Worm (Caenorhabditis elegans) whole organism, L4/young adult: Measurements from ENCODE around the gene tag-325.
"Not testable (repeated sequence)": the region's sequence is repeated elsewhere in the genome, so short reads cannot be mapped to it uniquely, and the experiment has no call there.

Experiments
- W03F9.2 ChIP-seq: fragments of 150-350 bp; optimal IDR thresholded peaks from 2 replicates; lab custom pipeline; 2014; ENCODE audit warnings: missing biosample characterization, missing genetic modification characterization
- dao-5 ChIP-seq: sonication (generic microtip); optimal IDR thresholded peaks from 2 replicates; lab custom pipeline; 2016; ENCODE audit warnings: missing genotype, missing genetic modification characterization, moderate library complexity, missing compliant biosample characterization
- him-1 ChIP-seq: sonication (generic microtip); optimal IDR thresholded peaks from 2 replicates; lab custom pipeline; 2016; ENCODE audit warnings: missing genotype, missing genetic modification reagents, missing genetic modification characterization, missing compliant biosample characterization

Gene tag-325

DNA sequence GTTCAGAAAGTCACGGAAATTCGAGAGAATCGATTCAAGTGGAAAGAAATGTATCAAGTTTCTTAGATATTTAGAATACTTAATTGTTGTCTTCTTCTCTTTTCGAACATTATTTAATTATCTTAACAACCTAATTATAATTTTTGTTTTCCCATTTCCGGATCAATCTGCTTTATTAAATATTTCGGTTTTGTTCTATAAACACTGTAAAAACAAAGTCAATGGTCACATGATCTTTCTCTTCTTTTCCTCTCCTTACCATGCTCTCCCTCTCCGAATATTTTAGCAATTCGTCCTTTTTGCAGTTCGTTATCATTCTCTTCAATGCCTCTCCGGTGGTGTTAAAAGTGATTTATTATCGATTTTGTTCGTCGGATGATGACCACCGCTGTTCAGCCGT, at the start of gene tag-325:
Gene tag-325, plus strand, starts transcription at position 301 of the 400 bp plus-strand sequence.
- TF ChIP-seq dao-5 (tag; lab: Kevin White, UChicago), result no peak
- no peak for TF ChIP-seq him-1 (tag; lab: Kevin White, UChicago)
- TF ChIP-seq W03F9.2, result no peak

DNA sequence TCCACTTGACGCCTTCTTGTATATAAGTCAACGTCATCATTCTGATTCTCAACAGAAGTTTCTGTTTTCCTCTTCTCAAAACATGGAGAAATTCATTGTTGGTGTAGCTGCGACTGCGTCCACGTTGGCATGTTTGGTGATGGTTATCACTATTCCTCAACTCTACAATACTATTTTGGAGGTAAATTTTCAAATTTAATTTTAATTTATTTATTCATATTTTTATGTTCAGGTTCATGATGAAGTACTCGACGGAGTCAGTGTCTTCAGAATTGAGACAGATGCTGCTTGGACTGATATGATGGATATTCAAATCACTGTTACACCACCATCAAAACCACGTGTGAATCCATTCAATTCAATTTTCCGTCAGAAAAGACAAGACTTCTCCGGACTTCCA, 48.5 kb upstream of the tag-325 start, which contains the start of gene col-89:
Gene col-89, plus strand, starts transcription at position 19 of the 400 bp plus-strand sequence.
- no peak for TF ChIP-seq dao-5 (tag; lab: Kevin White, UChicago)
- no peak for TF ChIP-seq him-1 (tag; lab: Kevin White, UChicago)
- TF ChIP-seq W03F9.2, result no peak

DNA sequence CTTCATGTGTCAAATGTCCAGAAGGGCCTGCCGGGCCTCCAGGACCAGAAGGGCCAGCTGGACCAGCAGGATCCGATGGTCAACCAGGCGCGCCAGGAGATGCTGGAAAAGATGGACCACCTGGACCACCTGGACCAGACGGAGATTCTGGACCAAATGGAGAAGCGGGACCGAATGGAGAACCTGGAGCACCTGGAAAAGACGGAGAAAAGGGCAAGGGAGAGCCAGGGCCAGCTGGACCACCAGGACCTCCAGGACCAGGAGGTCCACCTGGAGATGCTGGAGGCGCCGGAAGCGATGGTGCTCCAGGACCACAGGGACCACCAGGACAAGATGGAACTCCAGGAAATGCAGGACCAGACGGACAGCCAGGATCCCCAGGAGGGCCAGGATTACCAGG, 48.0 kb upstream of the tag-325 start:
- TF ChIP-seq him-1 (tag; lab: Kevin White, UChicago) (no peak), dao-5 (tag; lab: Kevin White, UChicago) (no peak), W03F9.2 (no peak)

DNA sequence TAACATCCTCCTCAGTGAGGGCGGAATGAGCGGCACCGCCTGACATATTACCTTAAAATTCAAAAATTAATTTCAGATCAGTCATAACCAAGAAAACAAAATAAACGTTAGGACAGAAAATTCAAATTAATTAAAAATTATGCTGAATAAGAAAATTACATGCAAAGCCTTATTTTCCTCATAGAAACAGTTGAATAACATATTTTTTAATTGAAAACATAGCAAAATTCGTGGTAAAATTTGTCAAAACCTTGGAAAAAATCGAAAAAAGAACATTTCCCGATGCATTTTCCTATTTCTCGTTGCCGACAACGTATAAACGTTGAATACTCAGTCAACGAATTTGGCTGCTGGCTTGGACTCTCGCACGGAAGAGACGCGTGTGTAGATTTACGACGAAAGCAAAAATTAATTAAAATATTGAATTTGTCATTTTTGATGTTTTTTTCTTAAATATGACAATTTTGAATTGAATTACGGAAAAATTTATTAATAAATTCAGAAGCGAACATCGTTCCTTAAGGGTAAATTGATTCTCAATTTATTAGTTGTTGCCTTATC, 42.6 kb upstream of the tag-325 start, which contains the start of the genes rps-0 and rbg-3:
Gene rps-0, minus strand, starts transcription at position 51 of the 561 bp plus-strand sequence.
Gene rbg-3, plus strand, starts transcription at position 424 of the 561 bp plus-strand sequence.
- TF ChIP-seq him-1 (tag; lab: Kevin White, UChicago) (no peak), W03F9.2 (peak; percentile 91)

DNA sequence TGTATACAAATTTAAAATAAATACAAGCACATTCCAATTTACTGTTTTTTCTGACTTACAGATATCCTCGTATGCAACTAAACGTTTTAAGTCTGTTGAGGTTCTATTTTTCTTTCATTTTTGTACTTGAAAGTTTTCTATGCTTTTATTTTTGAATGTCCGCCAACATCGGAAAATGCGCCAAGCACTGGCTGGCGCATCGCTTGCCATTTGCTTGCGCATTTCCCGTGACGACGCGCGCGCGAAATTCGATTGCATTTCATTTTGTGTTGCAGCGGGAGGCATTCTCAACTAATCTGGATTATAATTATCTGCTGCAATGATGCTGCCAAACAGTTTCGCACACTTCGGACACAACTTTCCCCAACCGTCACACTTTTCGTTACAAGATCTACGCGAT, 39.7 kb upstream of the tag-325 start, which contains the start of gene fbxl-2:
Gene fbxl-2, plus strand, starts transcription at position 278 of the 400 bp plus-strand sequence.
- peak; percentile 91 for TF ChIP-seq W03F9.2
- TF ChIP-seq him-1 (tag; lab: Kevin White, UChicago), result peak; percentile 77
- TF ChIP-seq dao-5 (tag; lab: Kevin White, UChicago), result no peak

DNA sequence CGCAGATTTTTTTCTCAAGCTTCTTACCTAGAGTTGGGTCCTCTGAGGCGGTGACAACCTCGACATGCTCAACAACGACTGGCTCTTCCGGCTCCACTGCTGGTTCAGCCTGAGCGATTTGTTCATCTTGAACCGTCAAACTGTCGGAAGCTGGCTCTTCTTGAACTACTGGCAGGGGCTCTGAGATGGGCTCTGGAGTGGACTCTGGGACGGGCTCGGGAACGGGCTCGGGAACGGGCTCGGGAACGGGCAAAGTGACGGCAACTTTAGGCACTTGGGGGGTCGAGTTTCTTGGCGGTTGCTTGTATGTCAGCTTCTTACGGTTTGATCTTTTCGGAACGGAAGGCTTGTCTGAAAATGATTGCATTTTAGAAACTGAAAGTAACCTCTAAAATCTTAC, 33.8 kb upstream of the tag-325 start:
- TF ChIP-seq dao-5 (tag; lab: Kevin White, UChicago), result no peak
- no peak for TF ChIP-seq W03F9.2
- no peak for TF ChIP-seq him-1 (tag; lab: Kevin White, UChicago)

DNA sequence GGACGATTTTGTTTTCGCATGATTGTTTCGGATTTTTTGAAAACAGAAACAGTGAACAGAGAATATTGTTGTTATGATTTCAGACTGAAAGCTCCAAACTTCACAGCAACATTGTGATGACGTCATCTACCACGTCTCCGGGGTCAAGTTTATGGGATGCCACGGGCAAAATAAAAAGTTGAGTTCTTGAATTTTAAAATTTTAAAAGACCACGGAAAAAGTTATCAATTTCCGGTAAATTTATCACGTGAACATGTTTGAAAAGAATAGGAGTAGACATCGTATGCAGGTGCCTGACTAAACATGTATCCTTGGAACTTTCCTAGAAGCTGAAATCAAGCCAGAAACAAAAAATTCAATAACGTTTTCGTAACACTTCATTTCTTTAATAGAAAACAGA, 33.1 kb upstream of the tag-325 start, which contains the start of gene B0393.4:
Gene B0393.4, minus strand, starts transcription at position 101 of the 400 bp plus-strand sequence.
- TF ChIP-seq him-1 (tag; lab: Kevin White, UChicago) (no peak), dao-5 (tag; lab: Kevin White, UChicago) (no peak), W03F9.2 (no peak)

DNA sequence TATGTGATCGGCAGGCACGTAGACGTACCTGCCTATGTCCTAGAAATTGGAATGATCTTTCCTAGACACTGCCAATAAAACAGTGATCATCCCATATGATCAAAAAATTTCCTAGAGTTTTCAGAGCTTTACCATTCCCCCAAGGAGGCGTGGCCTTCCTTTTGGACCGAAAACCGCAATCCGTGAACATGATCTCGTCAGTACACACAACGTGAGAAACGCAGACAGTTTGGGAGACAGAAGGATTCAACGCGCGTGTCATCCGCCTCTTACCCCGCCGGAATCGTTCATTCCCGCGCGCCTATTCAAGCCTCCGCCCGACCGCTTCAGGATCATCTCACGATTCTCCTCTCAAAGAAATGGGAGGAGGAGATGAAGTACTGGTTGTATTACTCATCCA, 31.2 kb upstream of the tag-325 start, which contains the start of gene B0393.5:
Gene B0393.5, plus strand, starts transcription at position 301 of the 400 bp plus-strand sequence.
- TF ChIP-seq dao-5 (tag; lab: Kevin White, UChicago) (no peak), him-1 (tag; lab: Kevin White, UChicago) (no peak), W03F9.2 (no peak)

DNA sequence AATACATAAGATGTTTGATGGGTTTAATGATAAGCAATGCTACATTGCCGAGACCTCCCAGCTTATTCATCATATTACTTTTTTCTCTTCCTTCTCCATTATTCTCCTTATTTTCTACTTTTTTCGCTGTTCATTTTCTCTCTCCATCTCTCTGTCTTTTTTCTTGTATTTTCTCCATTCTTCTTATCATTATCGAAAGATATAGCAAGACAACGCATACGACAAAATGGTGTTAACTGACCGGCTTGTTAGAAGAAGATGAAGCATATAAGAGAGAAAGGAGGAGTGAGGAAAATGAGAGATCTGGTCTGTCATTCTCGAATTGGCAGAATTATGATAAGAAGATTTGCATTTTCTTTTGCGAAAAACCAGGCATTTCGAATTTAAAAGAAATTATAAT, 29.8 kb upstream of the tag-325 start:
- no peak for TF ChIP-seq dao-5 (tag; lab: Kevin White, UChicago)
- no peak for TF ChIP-seq W03F9.2
- no peak for TF ChIP-seq him-1 (tag; lab: Kevin White, UChicago)

DNA sequence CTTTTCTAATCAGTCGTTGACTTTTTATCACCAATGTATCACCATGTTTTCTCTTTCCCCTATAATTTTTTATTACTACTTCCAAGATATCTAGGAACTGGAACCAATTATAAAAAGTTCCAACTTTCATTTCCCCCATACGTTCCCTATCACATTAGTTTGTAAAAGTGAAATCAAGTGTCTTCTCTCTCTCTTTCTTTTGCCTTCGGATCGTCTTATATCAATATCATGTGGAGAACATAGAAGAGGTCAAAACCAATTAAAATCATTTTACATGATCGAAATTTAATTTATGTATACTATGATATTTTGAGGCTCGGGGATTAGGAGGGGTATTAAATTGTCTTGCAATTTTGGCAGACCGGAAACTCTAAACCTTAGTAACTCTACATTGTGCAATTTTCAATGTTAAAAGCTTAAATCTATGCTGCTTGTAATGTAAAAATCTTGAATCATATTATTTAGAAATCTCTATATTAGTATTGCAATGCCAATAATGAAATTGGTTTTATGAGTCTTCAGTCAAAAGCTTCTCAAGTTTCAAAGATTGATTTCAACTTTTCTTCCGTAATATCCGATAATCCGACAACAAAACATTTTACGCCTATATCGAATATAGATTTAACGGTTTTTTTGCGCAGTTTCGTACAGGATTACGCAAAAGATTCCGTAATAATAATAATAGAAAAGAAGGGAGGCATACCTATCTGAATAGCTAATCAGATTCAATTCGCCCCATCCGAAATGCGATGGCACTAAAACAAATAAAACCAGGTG, 28.6 kb upstream of the tag-325 start:
- TF ChIP-seq him-1 (tag; lab: Kevin White, UChicago) (no peak), dao-5 (tag; lab: Kevin White, UChicago) (no peak), W03F9.2 (no peak)

DNA sequence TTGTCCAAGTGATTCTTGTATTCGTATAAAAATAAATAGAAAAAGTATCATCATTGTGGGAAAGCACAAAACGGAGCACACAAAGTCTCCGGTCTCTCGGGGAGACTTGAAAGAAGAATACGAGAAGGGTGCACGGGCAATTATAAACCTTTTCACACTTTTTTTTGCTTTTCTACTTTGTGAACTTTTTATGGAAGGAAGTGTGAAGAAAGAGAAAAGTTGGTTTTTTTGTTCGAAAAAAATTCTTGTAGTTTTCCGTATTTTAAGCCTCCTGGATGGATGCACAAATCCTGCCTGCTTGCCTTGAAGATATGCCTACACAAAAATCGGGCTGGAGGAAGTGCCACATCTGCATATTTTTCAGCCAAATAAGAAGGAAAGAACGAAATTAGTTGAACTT, 18.6 kb upstream of the tag-325 start, which contains the start of gene B0393.7:
Gene B0393.7, minus strand, starts transcription at position 101 of the 400 bp plus-strand sequence.
- TF ChIP-seq him-1 (tag; lab: Kevin White, UChicago), result no peak
- TF ChIP-seq W03F9.2, result no peak
- TF ChIP-seq dao-5 (tag; lab: Kevin White, UChicago), result no peak

DNA sequence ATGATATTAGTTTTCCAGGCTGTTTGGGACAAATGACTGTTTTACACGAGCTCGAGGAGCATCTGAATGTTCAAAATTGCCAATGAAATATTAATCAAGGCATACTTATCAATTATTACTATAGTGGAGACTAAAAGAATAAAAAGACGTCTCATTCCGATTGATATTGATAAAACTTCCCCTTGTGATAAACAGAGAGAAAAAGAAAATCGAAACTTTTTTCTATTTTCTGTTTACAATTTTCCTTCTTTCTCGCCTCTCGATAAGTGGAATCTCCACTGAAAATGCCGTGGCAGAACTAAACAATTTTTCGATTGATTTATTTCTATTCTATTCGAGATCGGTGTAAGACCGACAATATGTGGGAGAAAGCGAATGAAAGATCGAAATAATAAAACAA, 16.8 kb upstream of the tag-325 start, which contains the start of gene B0393.9:
Gene B0393.9, minus strand, starts transcription at position 303 of the 400 bp plus-strand sequence.
- TF ChIP-seq him-1 (tag; lab: Kevin White, UChicago) (no peak), dao-5 (tag; lab: Kevin White, UChicago) (no peak), W03F9.2 (no peak)

DNA sequence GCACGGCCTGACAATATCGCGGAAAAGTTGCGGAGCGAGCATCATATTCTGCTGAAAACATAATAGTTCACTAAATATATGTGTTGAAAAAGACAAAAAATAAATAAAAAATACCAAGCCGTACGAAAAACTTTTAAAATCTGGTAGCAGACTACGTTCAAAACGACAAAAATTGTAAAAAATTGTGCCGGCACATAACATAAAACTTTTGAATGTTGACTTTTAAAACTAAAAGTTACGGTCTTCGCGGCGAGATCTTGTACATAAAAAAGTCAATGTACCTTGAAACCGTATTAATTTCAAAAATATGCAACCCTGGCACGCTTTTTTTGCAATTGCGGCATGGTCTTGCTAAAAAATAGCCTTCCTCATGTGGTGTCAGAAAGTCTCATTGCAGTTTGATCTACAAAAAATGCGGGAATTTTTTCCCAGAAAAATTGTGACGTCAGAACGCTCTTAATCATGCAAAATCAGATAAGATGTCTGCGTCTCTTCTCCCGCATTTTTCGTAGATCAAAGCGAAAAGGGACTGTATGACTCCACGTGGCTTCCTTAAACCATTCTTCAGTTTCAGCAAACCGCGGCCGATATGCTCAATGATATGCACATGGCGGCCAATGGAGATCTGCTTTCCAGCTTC, 14.6 kb upstream of the tag-325 start, which contains the start of the genes gex-5 and C38D4.10:
Gene gex-5, minus strand, starts transcription at position 51 of the 640 bp plus-strand sequence.
Gene C38D4.10, plus strand, starts transcription at position 590 of the 640 bp plus-strand sequence.
- TF ChIP-seq dao-5 (tag; lab: Kevin White, UChicago); W03F9.2; him-1 (tag; lab: Kevin White, UChicago): not testable (repeated sequence)
